Worm (Caenorhabditis elegans) whole organism, L1 larva: ENCODE results near the gene ZK892.3.

Experiments
- C04F5.9 ChIP-seq: sonication (generic microtip); optimal IDR thresholded peaks from 2 replicates; lab custom pipeline; 2016; ENCODE audit warnings: missing genetic modification characterization, missing compliant biosample characterization
- C16A3.4 ChIP-seq: fragments of 150-350 bp; optimal IDR thresholded peaks from 2 replicates; lab custom pipeline; 2014; ENCODE audit warnings: missing biosample characterization, missing genetic modification characterization
- F16B12.6 ChIP-seq: fragments of 150-350 bp; optimal IDR thresholded peaks from 2 replicates; lab custom pipeline; 2014; ENCODE audit warnings: missing biosample characterization, missing genetic modification characterization
- alr-1 ChIP-seq: fragments of 200-800 bp; sonication (Bioruptor generic); optimal IDR thresholded peaks from 2 replicates; lab custom pipeline; 2018; ENCODE audit warnings: borderline replicate concordance, mild to moderate bottlenecking, missing genetic modification characterization, missing compliant biosample characterization
- blmp-1 ChIP-seq: fragments of 150-350 bp; optimal IDR thresholded peaks from 2 replicates; lab custom pipeline; 2014; ENCODE audit warnings: missing biosample characterization, missing genetic modification characterization
- ceh-63 ChIP-seq: fragments of 200-800 bp; sonication (Bioruptor generic); optimal IDR thresholded peaks from 2 replicates; lab custom pipeline; 2018; ENCODE audit warnings: mild to moderate bottlenecking, missing genetic modification characterization, missing compliant biosample characterization
- ceh-82 ChIP-seq, 3 experiments: fragments of 150-350 bp in 1 of 3; sonication (generic microtip) in 2 of 3; optimal IDR thresholded peaks; 2 replicates each; lab custom pipeline; 2014 to 2017; ENCODE audit warnings: missing biosample characterization in 3 of 3, missing genetic modification characterization in 3 of 3
- ces-1 ChIP-seq: fragments of 150-350 bp; optimal IDR thresholded peaks from 2 replicates; lab custom pipeline; 2014; ENCODE audit warnings: missing biosample characterization, missing genetic modification reagents, missing genetic modification characterization
- dsc-1 ChIP-seq: sonication (generic microtip); optimal IDR thresholded peaks from 2 replicates; lab custom pipeline; 2016; ENCODE audit warnings: mild to moderate bottlenecking, missing genetic modification characterization, missing compliant biosample characterization
- efl-1 ChIP-seq, 4 experiments: fragments of 150-350 bp; optimal IDR thresholded peaks in 3 of 4; peaks in 1 of 4; 1 replicate in 1 of 4; 2 replicates in 3 of 4; lab custom pipeline; 2014; ENCODE audit warnings: missing biosample characterization in 2 of 4, missing genetic modification characterization in 2 of 4, missing genetic modification reagents in 2 of 4
- elt-2 ChIP-seq: sonication (generic microtip); optimal IDR thresholded peaks from 2 replicates; lab custom pipeline; 2016; ENCODE audit warnings: missing genetic modification characterization, mild to moderate bottlenecking, inconsistent platforms, missing compliant biosample characterization, missing genetic modification reagents
- elt-3 ChIP-seq, 6 experiments: fragments of 150-350 bp in 1 of 6; sonication (generic microtip); optimal IDR thresholded peaks; 2 replicates each; lab custom pipeline; 2017 to 2018; ENCODE audit warnings: missing biosample characterization in 6 of 6, missing genetic modification characterization in 6 of 6, inconsistent platforms in 1 of 6
- ets-5 ChIP-seq: fragments of 200-800 bp; sonication (Bioruptor generic); IDR thresholded peaks from 2 replicates; pipeline ENCODE4 v1.3.6; 2022; ENCODE audit warnings: missing genetic modification characterization, missing compliant biosample characterization
- fkh-4 ChIP-seq: sonication (generic microtip); optimal IDR thresholded peaks from 2 replicates; lab custom pipeline; 2016; ENCODE audit warnings: missing compliant biosample characterization, missing genetic modification characterization, borderline replicate concordance
- fkh-8 ChIP-seq: sonication (generic microtip); optimal IDR thresholded peaks from 2 replicates; lab custom pipeline; 2016; ENCODE audit warnings: mild to moderate bottlenecking, missing genetic modification characterization, missing compliant biosample characterization
- fos-1 ChIP-seq: fragments of 150-350 bp; optimal IDR thresholded peaks from 2 replicates; lab custom pipeline; 2014; ENCODE audit warnings: missing biosample characterization, missing genetic modification characterization
- hlh-4 ChIP-seq: sonication (generic microtip); optimal IDR thresholded peaks from 2 replicates; lab custom pipeline; 2016; ENCODE audit warnings: mild to moderate bottlenecking, missing genetic modification characterization, missing compliant biosample characterization
- lin-14 ChIP-seq: fragments of 200-800 bp; sonication (Bioruptor generic); optimal IDR thresholded peaks from 2 replicates; lab custom pipeline; 2018; ENCODE audit warnings: mild to moderate bottlenecking, missing genetic modification characterization, moderate library complexity, missing compliant biosample characterization
- lin-15B ChIP-seq: fragments of 150-350 bp; sonication (generic microtip); optimal IDR thresholded peaks from 3 replicates; lab custom pipeline; 2014; ENCODE audit warnings: missing biosample characterization, missing genetic modification characterization
- mdl-1 ChIP-seq, 2 experiments: fragments of 150-350 bp; optimal IDR thresholded peaks; 2 replicates each; lab custom pipeline; 2014 to 2017; ENCODE audit warnings: missing biosample characterization in 2 of 2, missing genetic modification characterization in 2 of 2, inconsistent platforms in 1 of 2
- nhr-19 ChIP-seq: fragments of 200-800 bp; sonication (Bioruptor generic); conservative IDR thresholded peaks from 2 replicates; pipeline ENCODE4 v1.3.6; 2022; ENCODE audit warnings: missing genetic modification characterization, missing compliant biosample characterization
- nhr-20 ChIP-seq: sonication (generic microtip); optimal IDR thresholded peaks from 2 replicates; lab custom pipeline; 2016; ENCODE audit warnings: mild to moderate bottlenecking, missing genetic modification characterization, missing compliant biosample characterization
- nhr-71 ChIP-seq: sonication (generic microtip); optimal IDR thresholded peaks from 2 replicates; lab custom pipeline; 2016; ENCODE audit warnings: mild to moderate bottlenecking, missing genetic modification characterization, moderate library complexity, missing compliant biosample characterization
- nhr-77 ChIP-seq: fragments of 150-350 bp; optimal IDR thresholded peaks from 2 replicates; lab custom pipeline; 2014; ENCODE audit warnings: missing biosample characterization, missing genetic modification characterization
- snu-23 ChIP-seq: sonication (generic microtip); optimal IDR thresholded peaks from 2 replicates; lab custom pipeline; 2016; ENCODE audit warnings: missing genetic modification characterization, missing compliant biosample characterization
- sptf-1 ChIP-seq: fragments of 150-350 bp; optimal IDR thresholded peaks from 2 replicates; lab custom pipeline; 2014; ENCODE audit warnings: missing biosample characterization, missing genetic modification characterization
- tbx-2 ChIP-seq: sonication (generic microtip); optimal IDR thresholded peaks from 2 replicates; lab custom pipeline; 2016; ENCODE audit warnings: missing genetic modification characterization, missing compliant biosample characterization
- unc-98 ChIP-seq: fragments of 200-800 bp; sonication (Bioruptor generic); IDR thresholded peaks from 2 replicates; pipeline ENCODE4 v1.3.6; 2022; ENCODE audit warnings: missing genetic modification characterization, missing compliant biosample characterization
- zag-1 ChIP-seq: fragments of 150-350 bp; optimal IDR thresholded peaks from 2 replicates; lab custom pipeline; 2014; ENCODE audit warnings: missing biosample characterization, missing genetic modification characterization
- ztf-4 ChIP-seq: fragments of 150-350 bp; optimal IDR thresholded peaks from 2 replicates; lab custom pipeline; 2014; ENCODE audit warnings: missing biosample characterization, missing genetic modification characterization

Gene ZK892.3

ce11 chrII:10001546-10001945 lies at the start of gene ZK892.3:
ZK892.3 (plus strand) TSS chrII:10001846.
- TF ChIP-seq efl-1 (optimal IDR thresholded peaks at IDR 0.05; lab: Kevin White, UChicago) (no peak), efl-1 (GFP tag; optimal IDR thresholded peaks at IDR 0.05 in 1 of 2; lab: Kevin White, UChicago) (peak in 1 of 2 experiments; percentile 43), sptf-1 (tag; lab: Kevin White, UChicago) (no peak), fkh-8 (tag; lab: Kevin White, UChicago) (no peak)

DNA sequence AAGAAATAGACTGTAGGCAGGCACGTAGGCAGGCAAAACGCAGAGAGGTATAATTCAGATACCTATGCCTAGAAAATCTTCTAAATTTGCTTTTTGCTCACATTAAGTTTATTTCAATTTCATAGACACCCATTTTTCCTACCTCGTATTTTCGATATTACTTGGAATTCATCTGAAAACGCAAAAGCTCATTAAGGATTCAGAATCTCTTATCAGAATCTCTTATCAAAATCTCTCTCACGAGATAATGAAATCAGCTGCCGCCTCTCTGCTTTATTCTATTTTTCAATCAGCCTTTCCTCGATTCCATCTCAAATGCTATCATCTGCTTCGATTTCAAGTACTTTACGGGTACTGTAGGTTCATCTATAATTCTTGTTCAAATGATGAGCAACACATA lies 49.8 kb upstream of the ZK892.3 start:
- TF ChIP-seq nhr-71 (tag; lab: Kevin White, UChicago) (peak; percentile 17), hlh-4 (tag; lab: Kevin White, UChicago) (peak; percentile 62), fos-1 (tag; lab: Kevin White, UChicago) (no peak), fkh-8 (tag; lab: Kevin White, UChicago) (peak; percentile 53)

- TF ChIP-seq fkh-4 (tag; lab: Kevin White, UChicago) (no peak), ztf-4 (tag; lab: Kevin White, UChicago) (no peak), hlh-4 (tag; lab: Kevin White, UChicago) (no peak), lin-15B (tag; lab: Kevin White, UChicago) (no peak), lin-14 (no peak), ceh-63 (GFP tag; lab: Kevin White, UChicago) (no peak), C16A3.4 (no peak), snu-23 (GFP tag; lab: Kevin White, UChicago) (no peak), nhr-19 (no peak), elt-3 (tag; optimal IDR thresholded peaks at IDR 0.05; lab: Kevin White, UChicago) (no peak)
Observed at ce11 chrII:9954885-9955284, 46.8 kb upstream of the ZK892.3 start, which contains the start of gene egl-43. egl-43 (plus strand) TSS chrII:9955185.

- TF ChIP-seq nhr-19, result no peak
- TF ChIP-seq ceh-82 (tag; optimal IDR thresholded peaks at IDR 0.05; lab: Kevin White, UChicago), result no peak
- peak; percentile 36 for TF ChIP-seq fkh-8 (tag; lab: Kevin White, UChicago)
Observed at ce11 chrII:9956116-9956515, 45.5 kb upstream of the ZK892.3 start.

DNA sequence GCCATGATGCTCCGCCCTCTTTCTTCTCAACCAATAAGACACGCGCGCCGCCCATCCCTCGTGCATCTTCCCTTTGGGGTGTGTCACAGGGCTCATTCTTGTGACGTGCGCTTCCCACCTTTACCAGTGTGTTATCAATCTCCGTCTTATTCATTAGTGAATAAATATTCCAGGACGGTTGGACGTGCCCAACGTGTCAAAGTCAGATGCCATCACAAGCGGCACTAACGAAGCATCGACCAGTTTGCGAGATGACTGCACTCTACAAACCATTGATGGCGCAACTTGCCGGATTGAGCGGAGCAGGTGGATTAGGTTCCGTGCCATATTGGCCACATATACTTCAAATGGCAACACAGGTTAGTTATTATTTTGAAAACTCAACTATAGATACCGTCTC lies 41.5 kb upstream of the ZK892.3 start:
- TF ChIP-seq ets-5 (no peak), tbx-2 (tag; lab: Kevin White, UChicago) (no peak)
- TF ChIP-seq, all 84 proteins: peak for 0

DNA sequence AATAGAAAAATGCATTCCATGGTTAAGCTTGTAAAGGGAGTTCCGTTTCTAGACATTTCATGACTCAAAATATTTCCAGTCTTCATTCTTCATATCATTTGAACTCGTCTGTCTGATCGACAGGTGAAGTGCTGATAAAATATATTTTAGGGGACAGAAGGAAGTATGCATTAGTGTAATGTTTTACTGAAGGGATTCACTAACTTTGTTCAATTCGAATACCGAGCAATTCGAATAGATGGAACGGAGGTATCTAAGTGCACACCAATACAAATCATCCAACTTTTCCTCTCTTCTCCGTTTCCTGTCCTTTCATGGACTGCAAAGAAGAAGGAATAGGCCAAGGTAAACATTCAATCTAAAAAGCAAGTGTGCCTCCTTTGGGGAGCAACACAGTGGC lies 37.8 kb upstream of the ZK892.3 start:
- TF ChIP-seq fos-1 (tag; lab: Kevin White, UChicago), result no peak
- TF ChIP-seq unc-98 (GFP tag; lab: Robert Waterston, UW), result no peak
- no peak for TF ChIP-seq mdl-1 (tag; optimal IDR thresholded peaks at IDR 0.05; lab: Kevin White, UChicago)
- no peak for TF ChIP-seq F16B12.6 (tag; lab: Kevin White, UChicago)
- TF ChIP-seq ceh-63 (GFP tag; lab: Kevin White, UChicago), result no peak
- TF ChIP-seq blmp-1 (tag; lab: Kevin White, UChicago), result no peak
- TF ChIP-seq alr-1, result no peak
- no peak for TF ChIP-seq C04F5.9 (tag; lab: Kevin White, UChicago)
- no peak for TF ChIP-seq nhr-20 (tag; lab: Kevin White, UChicago)
- no peak for TF ChIP-seq dsc-1 (tag; lab: Kevin White, UChicago)
- no peak for TF ChIP-seq ces-1 (GFP tag; lab: Kevin White, UChicago)
- TF ChIP-seq zag-1 (tag; lab: Kevin White, UChicago), result no peak

DNA sequence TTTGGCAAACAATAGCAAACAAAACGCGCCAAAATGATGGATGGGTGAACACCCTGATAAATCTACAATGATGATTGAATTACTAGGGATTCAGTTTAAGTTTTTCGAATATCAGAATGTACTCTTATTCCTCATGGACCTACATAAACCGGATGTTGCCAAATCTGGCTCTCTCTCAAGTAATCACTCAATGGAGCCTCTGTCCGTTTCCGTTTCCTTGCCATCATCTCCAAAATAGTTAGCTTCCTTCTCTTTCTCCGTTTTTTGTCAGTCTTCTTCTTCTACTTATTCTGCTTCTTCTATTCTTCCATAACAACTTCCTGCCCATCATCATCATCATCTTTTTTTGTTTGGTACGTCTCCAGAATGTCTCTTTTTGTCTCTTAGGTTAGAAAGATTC lies 36.3 kb upstream of the ZK892.3 start:
- no peak for TF ChIP-seq elt-2
- TF ChIP-seq tbx-2 (tag; lab: Kevin White, UChicago), result peak; percentile 37
- no peak for TF ChIP-seq nhr-77 (tag; lab: Kevin White, UChicago)
